Worm (Caenorhabditis elegans) whole organism, early embryonic: ENCODE data around the gene pals-34.

ENCODE experiments used
- F13C5.2 ChIP-seq: sonication (generic microtip); optimal IDR thresholded peaks from 2 replicates; lab custom pipeline; 2017; ENCODE audit warnings: mild to moderate bottlenecking, missing genetic modification characterization, inconsistent platforms, missing compliant biosample characterization
- aly-1 ChIP-seq: sonication (generic microtip); optimal IDR thresholded peaks from 2 replicates; lab custom pipeline; 2016; ENCODE audit warnings: missing genetic modification characterization, missing compliant biosample characterization
- ama-1 ChIP-seq: fragments of 150-350 bp; optimal IDR thresholded peaks from 2 replicates; lab custom pipeline; 2014
- ceh-36 ChIP-seq: sonication (generic microtip); optimal IDR thresholded peaks from 2 replicates; lab custom pipeline; 2016; ENCODE audit warnings: missing genetic modification characterization, inconsistent platforms, missing compliant biosample characterization
- ets-7 ChIP-seq: sonication (generic microtip); optimal IDR thresholded peaks from 2 replicates; lab custom pipeline; 2016; ENCODE audit warnings: missing genotype, missing genetic modification characterization, missing compliant biosample characterization
- flt-1 ChIP-seq: fragments of 200-800 bp; sonication (Bioruptor generic); IDR thresholded peaks from 2 replicates; pipeline ENCODE4 v1.3.6; 2022; ENCODE audit warnings: missing genetic modification characterization, missing compliant biosample characterization
- hmg-4 ChIP-seq: fragments of 200-800 bp; sonication (Bioruptor generic); optimal IDR thresholded peaks from 2 replicates; lab custom pipeline; 2018; ENCODE audit warnings: mild to moderate bottlenecking, missing genetic modification characterization, missing compliant biosample characterization
- scrt-1 ChIP-seq: fragments of 200-800 bp; sonication (Bioruptor generic); IDR thresholded peaks from 2 replicates; pipeline ENCODE4 v1.3.6; 2022; ENCODE audit warnings: missing genetic modification characterization, missing compliant biosample characterization
- sea-1 ChIP-seq: fragments of 200-800 bp; sonication (Bioruptor generic); conservative IDR thresholded peaks from 2 replicates; pipeline ENCODE4 v1.3.6; 2022; ENCODE audit warnings: missing genetic modification characterization, missing compliant biosample characterization
- tbx-37 ChIP-seq: fragments of 200-800 bp; sonication (Bioruptor generic); conservative IDR thresholded peaks from 2 replicates; pipeline ENCODE4 v1.3.6; 2022; ENCODE audit warnings: missing genetic modification reagents, missing genetic modification characterization, missing compliant biosample characterization
- tra-4 ChIP-seq: sonication (generic microtip); optimal IDR thresholded peaks from 2 replicates; lab custom pipeline; 2017; ENCODE audit warnings: missing genetic modification characterization, missing compliant biosample characterization

DNA sequence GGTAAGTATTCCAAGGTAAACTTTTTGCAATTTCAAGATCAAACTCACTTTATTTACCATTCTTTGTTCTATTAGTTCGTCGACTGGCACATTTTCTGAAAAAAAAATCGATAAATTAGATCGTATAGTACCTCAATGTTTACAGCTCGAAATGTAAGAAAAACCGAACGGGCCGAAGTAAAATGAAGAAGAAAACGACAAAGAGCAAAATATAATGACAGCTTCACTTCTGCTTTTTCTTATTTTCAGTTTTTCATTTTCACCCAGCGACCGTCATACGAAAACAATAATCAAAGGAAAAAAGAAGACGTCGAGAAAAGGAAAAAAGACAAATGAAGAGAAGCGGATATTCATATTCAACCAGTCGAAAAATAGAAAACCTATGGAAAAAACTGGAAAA lies 12.8 kb upstream of the pals-34 start, which contains the start of gene che-7:
- TF ChIP-seq sea-1 (GFP tag; lab: Robert Waterston, UW) (no peak), hmg-4 (GFP tag; lab: Kevin White, UChicago) (no peak), ama-1 (lab: Kevin White, UChicago) (no peak), ets-7 (no peak), aly-1 (no peak), tra-4 (tag; lab: Kevin White, UChicago) (no peak), ceh-36 (tag; lab: Kevin White, UChicago) (no peak), F13C5.2 (no peak), scrt-1 (GFP tag; lab: Robert Waterston, UW) (no peak), flt-1 (GFP tag; lab: Robert Waterston, UW) (no peak), tbx-37 (GFP tag; lab: Robert Waterston, UW) (no peak)
